Worm (Caenorhabditis elegans) whole organism, late embryonic: ENCODE data around the gene mec-14.

Experiments
- C08G9.2 ChIP-seq: sonication (generic microtip); optimal IDR thresholded peaks from 2 replicates; lab custom pipeline; 2016; ENCODE audit warnings: mild to moderate bottlenecking, missing genetic modification characterization, moderate library complexity, missing compliant biosample characterization
- F13H6.1 ChIP-seq: sonication (generic microtip); optimal IDR thresholded peaks from 2 replicates; lab custom pipeline; 2016; ENCODE audit warnings: missing genetic modification characterization, missing compliant biosample characterization
- K02D7.2 ChIP-seq: sonication (generic microtip); optimal IDR thresholded peaks from 2 replicates; lab custom pipeline; 2017; ENCODE audit warnings: mild to moderate bottlenecking, missing genetic modification characterization, missing compliant biosample characterization
- K09A11.1 ChIP-seq: sonication (generic microtip); optimal IDR thresholded peaks from 2 replicates; lab custom pipeline; 2017; ENCODE audit warnings: antibody characterized with exemption, mild to moderate bottlenecking, missing genetic modification characterization, missing compliant biosample characterization; ENCODE audit not compliant: insufficient read depth
- Y22D7AL.16 ChIP-seq: sonication (generic microtip); optimal IDR thresholded peaks from 2 replicates; lab custom pipeline; 2016; ENCODE audit warnings: missing genetic modification characterization, missing compliant biosample characterization
- ahr-1 ChIP-seq: sonication (generic microtip); optimal IDR thresholded peaks from 2 replicates; lab custom pipeline; 2016; ENCODE audit warnings: missing genetic modification characterization, missing compliant biosample characterization
- ceh-19 ChIP-seq: fragments of 200-800 bp; sonication (Bioruptor generic); optimal IDR thresholded peaks from 2 replicates; lab custom pipeline; 2018; ENCODE audit warnings: mild to moderate bottlenecking, missing genetic modification characterization, missing compliant biosample characterization
- ceh-2 ChIP-seq: sonication (generic microtip); optimal IDR thresholded peaks from 2 replicates; lab custom pipeline; 2016; ENCODE audit warnings: missing genotype, missing genetic modification characterization, missing compliant biosample characterization
- ceh-22 ChIP-seq: sonication (generic microtip); optimal IDR thresholded peaks from 2 replicates; lab custom pipeline; 2017; ENCODE audit warnings: missing biosample characterization, missing genetic modification characterization
- ceh-34 ChIP-seq: sonication (generic microtip); optimal IDR thresholded peaks from 2 replicates; lab custom pipeline; 2016; ENCODE audit warnings: mild to moderate bottlenecking, missing genetic modification characterization, missing compliant biosample characterization
- ceh-48 ChIP-seq: sonication (generic microtip); optimal IDR thresholded peaks from 2 replicates; lab custom pipeline; 2016; ENCODE audit warnings: missing genetic modification characterization, inconsistent platforms, missing compliant biosample characterization
- ceh-6 ChIP-seq: fragments of 200-800 bp; sonication (Bioruptor generic); optimal IDR thresholded peaks from 2 replicates; lab custom pipeline; 2018; ENCODE audit warnings: mild to moderate bottlenecking, missing genetic modification characterization, missing compliant biosample characterization
- ceh-9 ChIP-seq: sonication (generic microtip); optimal IDR thresholded peaks from 2 replicates; lab custom pipeline; 2016; ENCODE audit warnings: mild to moderate bottlenecking, missing genetic modification characterization, inconsistent platforms, missing compliant biosample characterization
- che-1 ChIP-seq: sonication (generic microtip); optimal IDR thresholded peaks from 2 replicates; lab custom pipeline; 2016; ENCODE audit warnings: mild to moderate bottlenecking, missing genetic modification characterization, missing compliant biosample characterization
- elt-2 ChIP-seq: sonication (generic microtip); optimal IDR thresholded peaks from 2 replicates; lab custom pipeline; 2016; ENCODE audit warnings: missing genetic modification reagents, missing genetic modification characterization, missing compliant biosample characterization
- elt-4 ChIP-seq: sonication (generic microtip); optimal IDR thresholded peaks from 2 replicates; lab custom pipeline; 2016; ENCODE audit warnings: missing genetic modification characterization, missing compliant biosample characterization
- ets-4 ChIP-seq: sonication (generic microtip); optimal IDR thresholded peaks from 2 replicates; lab custom pipeline; 2016; ENCODE audit warnings: missing genetic modification characterization, missing compliant biosample characterization
- eyg-1 ChIP-seq: sonication (generic microtip); optimal IDR thresholded peaks from 2 replicates; lab custom pipeline; 2016; ENCODE audit warnings: missing genotype, missing genetic modification characterization, missing compliant biosample characterization
- fkh-10 ChIP-seq: fragments of 150-350 bp; optimal IDR thresholded peaks from 2 replicates; lab custom pipeline; 2014; ENCODE audit warnings: missing biosample characterization, missing genetic modification reagents, missing genetic modification characterization
- fkh-6 ChIP-seq: sonication (generic microtip); optimal IDR thresholded peaks from 2 replicates; lab custom pipeline; 2016; ENCODE audit warnings: missing genetic modification characterization, missing compliant biosample characterization
- gmeb-2 ChIP-seq: sonication (generic microtip); optimal IDR thresholded peaks from 2 replicates; lab custom pipeline; 2016; ENCODE audit warnings: missing genetic modification characterization, inconsistent platforms, missing compliant biosample characterization
- hlh-15 ChIP-seq: sonication (generic microtip); optimal IDR thresholded peaks from 2 replicates; lab custom pipeline; 2016; ENCODE audit warnings: missing genetic modification characterization, missing compliant biosample characterization
- hlh-30 ChIP-seq: sonication (generic microtip); optimal IDR thresholded peaks from 2 replicates; lab custom pipeline; 2017; ENCODE audit warnings: antibody characterized with exemption, missing genetic modification characterization, missing compliant biosample characterization; ENCODE audit not compliant: insufficient read depth
- hlh-8 ChIP-seq: sonication (generic microtip); optimal IDR thresholded peaks from 2 replicates; lab custom pipeline; 2016; ENCODE audit warnings: missing genotype, missing genetic modification characterization, missing compliant biosample characterization
- lim-6 ChIP-seq: sonication (generic microtip); optimal IDR thresholded peaks from 2 replicates; lab custom pipeline; 2016; ENCODE audit warnings: missing genetic modification characterization, missing compliant biosample characterization
- lin-11 ChIP-seq: fragments of 200-800 bp; sonication (Bioruptor generic); optimal IDR thresholded peaks from 2 replicates; lab custom pipeline; 2018; ENCODE audit warnings: mild to moderate bottlenecking, missing genetic modification characterization, missing compliant biosample characterization
- madf-2 ChIP-seq: sonication (generic microtip); optimal IDR thresholded peaks from 2 replicates; lab custom pipeline; 2017; ENCODE audit warnings: missing genetic modification characterization, missing compliant biosample characterization
- mec-3 ChIP-seq: sonication (generic microtip); optimal IDR thresholded peaks from 2 replicates; lab custom pipeline; 2016; ENCODE audit warnings: borderline replicate concordance, missing genetic modification characterization, missing compliant biosample characterization
- nhr-11 ChIP-seq: fragments of 150-350 bp; optimal IDR thresholded peaks from 2 replicates; lab custom pipeline; 2014; ENCODE audit warnings: missing biosample characterization, missing genetic modification characterization
- nhr-232 ChIP-seq: sonication (generic microtip); optimal IDR thresholded peaks from 2 replicates; lab custom pipeline; 2016; ENCODE audit warnings: missing genetic modification characterization, missing compliant biosample characterization
- npax-4 ChIP-seq: sonication (generic microtip); optimal IDR thresholded peaks from 2 replicates; lab custom pipeline; 2016; ENCODE audit warnings: missing genetic modification characterization, missing compliant biosample characterization
- odd-2 ChIP-seq: sonication (generic microtip); optimal IDR thresholded peaks from 2 replicates; lab custom pipeline; 2017; ENCODE audit warnings: antibody characterized with exemption, mild to moderate bottlenecking, missing genetic modification characterization, missing compliant biosample characterization
- pag-3 ChIP-seq: sonication (generic microtip); optimal IDR thresholded peaks from 2 replicates; lab custom pipeline; 2016; ENCODE audit warnings: missing compliant biosample characterization, missing genetic modification characterization, borderline replicate concordance
- pat-9 ChIP-seq: fragments of 200-800 bp; sonication (Bioruptor generic); optimal IDR thresholded peaks from 2 replicates; lab custom pipeline; 2018; ENCODE audit warnings: mild to moderate bottlenecking, missing genetic modification characterization, moderate library complexity, missing compliant biosample characterization
- pqm-1 ChIP-seq: sonication (generic microtip); optimal IDR thresholded peaks from 2 replicates; lab custom pipeline; 2016; ENCODE audit warnings: missing genetic modification characterization, missing compliant biosample characterization
- pros-1 ChIP-seq: fragments of 150-350 bp; optimal IDR thresholded peaks from 2 replicates; lab custom pipeline; 2014; ENCODE audit warnings: missing biosample characterization, missing genetic modification reagents, missing genetic modification characterization
- ref-2 ChIP-seq: sonication (generic microtip); optimal IDR thresholded peaks from 2 replicates; lab custom pipeline; 2016; ENCODE audit warnings: missing genetic modification characterization, missing compliant biosample characterization
- sdc-2 ChIP-seq: sonication (generic microtip); optimal IDR thresholded peaks from 2 replicates; lab custom pipeline; 2016; ENCODE audit warnings: missing genotype, missing genetic modification characterization, missing compliant biosample characterization
- sox-2 ChIP-seq: fragments of 200-800 bp; sonication (Bioruptor generic); IDR thresholded peaks from 2 replicates; pipeline ENCODE4 v1.3.6; 2022; ENCODE audit warnings: missing genetic modification reagents, missing genetic modification characterization, missing compliant biosample characterization
- sox-4 ChIP-seq: sonication (generic microtip); optimal IDR thresholded peaks from 2 replicates; lab custom pipeline; 2017; ENCODE audit warnings: mild to moderate bottlenecking, missing genetic modification characterization, inconsistent platforms, missing compliant biosample characterization
- tbx-7 ChIP-seq: sonication (generic microtip); optimal IDR thresholded peaks from 2 replicates; lab custom pipeline; 2016; ENCODE audit warnings: missing genotype, missing genetic modification characterization, missing compliant biosample characterization
- ttx-3 ChIP-seq: sonication (generic microtip); optimal IDR thresholded peaks from 2 replicates; lab custom pipeline; 2016; ENCODE audit warnings: missing genetic modification reagents, missing genetic modification characterization, missing compliant biosample characterization
- unc-3 ChIP-seq, 2 experiments: fragments of 200-800 bp in 1 of 2; sonication (Bioruptor generic) in 1 of 2; sonication (generic microtip) in 1 of 2; conservative IDR thresholded peaks in 1 of 2; optimal IDR thresholded peaks in 1 of 2; 2 replicates each; pipeline versions ENCODE4 v1.3.6 to Lab custom; 2016 to 2022; ENCODE audit warnings: missing compliant biosample characterization in 2 of 2, missing genetic modification characterization in 2 of 2, missing genetic modification reagents in 1 of 2
- unc-42 ChIP-seq: sonication (generic microtip); optimal IDR thresholded peaks from 2 replicates; lab custom pipeline; 2016; ENCODE audit warnings: missing genotype, missing genetic modification characterization, missing compliant biosample characterization
- unc-86 ChIP-seq: sonication (generic microtip); optimal IDR thresholded peaks from 2 replicates; lab custom pipeline; 2016; ENCODE audit warnings: missing genetic modification characterization, missing compliant biosample characterization
- zip-5 ChIP-seq: sonication (generic microtip); optimal IDR thresholded peaks from 2 replicates; lab custom pipeline; 2016; ENCODE audit warnings: missing genetic modification characterization, missing compliant biosample characterization
- ztf-16 ChIP-seq: sonication (generic microtip); optimal IDR thresholded peaks from 2 replicates; lab custom pipeline; 2017; ENCODE audit warnings: missing genetic modification characterization, missing compliant biosample characterization

The mec-14 gene

DNA sequence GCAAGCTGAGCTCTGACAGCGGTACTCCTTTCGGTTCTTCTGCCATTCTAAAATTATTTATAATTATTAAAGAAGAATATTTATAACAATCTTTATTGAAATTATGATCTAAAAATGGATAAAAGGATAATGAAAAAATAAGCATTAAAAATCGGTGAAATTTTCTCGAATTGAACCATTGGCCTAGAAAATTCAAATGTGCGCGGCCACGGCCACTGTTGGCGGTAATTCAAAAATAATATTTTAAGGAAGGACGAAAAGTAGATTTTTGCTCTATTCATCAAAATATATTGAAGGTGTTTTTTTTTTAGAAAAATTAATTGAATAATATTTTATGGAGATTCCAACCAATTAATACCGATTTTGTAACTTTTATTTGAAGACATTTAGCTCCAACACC lies 6.0 kb upstream of the mec-14 start, which contains the start of gene pfd-5 (continued):
- peak; percentile 20 for TF ChIP-seq madf-2 (tag; lab: Kevin White, UChicago)
- no peak for TF ChIP-seq lin-11 (tag; lab: Kevin White, UChicago)
- TF ChIP-seq gmeb-2 (tag; lab: Kevin White, UChicago) = peak; percentile 18
- TF ChIP-seq pag-3 (tag; lab: Kevin White, UChicago) = no peak
- no peak for TF ChIP-seq sox-2 (GFP tag; lab: Robert Waterston, UW)
- TF ChIP-seq F13H6.1 (tag; lab: Kevin White, UChicago) = no peak
- TF ChIP-seq elt-2 (tag; lab: Kevin White, UChicago) = peak; percentile 69
- peak; percentile 95 for TF ChIP-seq ceh-2 (tag; lab: Kevin White, UChicago)
- TF ChIP-seq hlh-30 (tag; lab: Kevin White, UChicago) = no peak
- TF ChIP-seq K09A11.1 = no peak
- TF ChIP-seq zip-5 (tag; lab: Kevin White, UChicago) = peak; percentile 90
- no peak for TF ChIP-seq pat-9 (tag; lab: Kevin White, UChicago)
- TF ChIP-seq ceh-48 (tag; lab: Kevin White, UChicago) = no peak
- TF ChIP-seq unc-42 = peak; percentile 23
- TF ChIP-seq Y22D7AL.16 (tag; lab: Kevin White, UChicago) = no peak
- TF ChIP-seq sdc-2 (tag; lab: Kevin White, UChicago) = peak; percentile 21
- TF ChIP-seq nhr-232 (tag; lab: Kevin White, UChicago) = no peak
- TF ChIP-seq ceh-22 (tag; lab: Kevin White, UChicago) = no peak
- peak; percentile 90 for TF ChIP-seq ets-4
- TF ChIP-seq mec-3 (tag; lab: Kevin White, UChicago) = no peak
- peak; percentile 11 for TF ChIP-seq hlh-15
- TF ChIP-seq ztf-16 (tag; lab: Kevin White, UChicago) = peak; percentile 43
- TF ChIP-seq ceh-6 (GFP tag; lab: Kevin White, UChicago) = no peak
- peak; percentile 51 for TF ChIP-seq unc-86 (tag; lab: Kevin White, UChicago)
- TF ChIP-seq ref-2 (tag; lab: Kevin White, UChicago) = peak; percentile 84
- peak; percentile 92 for TF ChIP-seq C08G9.2 (tag; lab: Kevin White, UChicago)
- TF ChIP-seq pros-1 (tag; lab: Kevin White, UChicago) = no peak
- TF ChIP-seq ceh-19 (GFP tag; lab: Kevin White, UChicago) = no peak
- peak; percentile 5 for TF ChIP-seq che-1 (tag; lab: Kevin White, UChicago)
- TF ChIP-seq npax-4 = no peak
- TF ChIP-seq ceh-34 = no peak
- TF ChIP-seq fkh-6 (tag; lab: Kevin White, UChicago) = peak; percentile 47
- TF ChIP-seq fkh-10 = no peak
- TF ChIP-seq tbx-7 = peak; percentile 90
- peak; percentile 94 for TF ChIP-seq hlh-8 (tag; lab: Kevin White, UChicago)
- TF ChIP-seq lim-6 (tag; lab: Kevin White, UChicago) = peak; percentile 51
- no peak for TF ChIP-seq odd-2 (tag; lab: Kevin White, UChicago)
- peak; percentile 20 for TF ChIP-seq ahr-1 (tag; lab: Kevin White, UChicago)
- no peak; the same call in 1 of the 2 replicates for TF ChIP-seq unc-3 (GFP tag; conservative IDR thresholded peaks at IDR 0.05; lab: Robert Waterston, UW)
- TF ChIP-seq unc-3 (tag; optimal IDR thresholded peaks at IDR 0.05; lab: Kevin White, UChicago) = peak; percentile 12
- TF ChIP-seq eyg-1 (tag; lab: Kevin White, UChicago) = peak; percentile 29
- TF ChIP-seq elt-4 = no peak
- TF ChIP-seq nhr-11 (tag; lab: Kevin White, UChicago) = no peak
- no peak for TF ChIP-seq ceh-9 (tag; lab: Kevin White, UChicago)
- TF ChIP-seq sox-4 = no peak
- TF ChIP-seq ttx-3 = no peak
- TF ChIP-seq pqm-1 (tag; lab: Kevin White, UChicago) = peak; percentile 58
- no peak for TF ChIP-seq K02D7.2 (tag; lab: Kevin White, UChicago)
